Worm (Caenorhabditis elegans) whole organism, late embryonic: ENCODE results near the gene F46C5.2.

Source experiments
- K02D7.2 ChIP-seq: sonication (generic microtip); optimal IDR thresholded peaks from 2 replicates; lab custom pipeline; 2017; ENCODE audit warnings: mild to moderate bottlenecking, missing genetic modification characterization, missing compliant biosample characterization
- K09A11.1 ChIP-seq: sonication (generic microtip); optimal IDR thresholded peaks from 2 replicates; lab custom pipeline; 2017; ENCODE audit warnings: antibody characterized with exemption, mild to moderate bottlenecking, missing genetic modification characterization, missing compliant biosample characterization; ENCODE audit not compliant: insufficient read depth
- T23F11.4 ChIP-seq: fragments of 200-800 bp; sonication (Bioruptor generic); optimal IDR thresholded peaks from 2 replicates; lab custom pipeline; 2018; ENCODE audit warnings: mild to moderate bottlenecking, missing genetic modification characterization, missing compliant biosample characterization
- Y22D7AL.16 ChIP-seq: sonication (generic microtip); optimal IDR thresholded peaks from 2 replicates; lab custom pipeline; 2016; ENCODE audit warnings: missing genetic modification characterization, missing compliant biosample characterization
- ahr-1 ChIP-seq: sonication (generic microtip); optimal IDR thresholded peaks from 2 replicates; lab custom pipeline; 2016; ENCODE audit warnings: missing genetic modification characterization, missing compliant biosample characterization
- ama-1 ChIP-seq: fragments of 150-350 bp; optimal IDR thresholded peaks from 2 replicates; lab custom pipeline; 2014
- ceh-14 ChIP-seq: sonication (generic microtip); optimal IDR thresholded peaks from 2 replicates; lab custom pipeline; 2016; ENCODE audit warnings: missing genotype, missing genetic modification characterization, missing compliant biosample characterization
- ceh-2 ChIP-seq: sonication (generic microtip); optimal IDR thresholded peaks from 2 replicates; lab custom pipeline; 2016; ENCODE audit warnings: missing genotype, missing genetic modification characterization, missing compliant biosample characterization
- ceh-22 ChIP-seq: sonication (generic microtip); optimal IDR thresholded peaks from 2 replicates; lab custom pipeline; 2017; ENCODE audit warnings: missing biosample characterization, missing genetic modification characterization
- ceh-24 ChIP-seq: sonication (generic microtip); optimal IDR thresholded peaks from 2 replicates; lab custom pipeline; 2016; ENCODE audit warnings: mild to moderate bottlenecking, missing genetic modification characterization, missing compliant biosample characterization
- ceh-30 ChIP-seq: fragments of 150-350 bp; optimal IDR thresholded peaks from 2 replicates; lab custom pipeline; 2014; ENCODE audit warnings: missing biosample characterization, missing genetic modification characterization
- ceh-31 ChIP-seq: sonication (generic microtip); optimal IDR thresholded peaks from 2 replicates; lab custom pipeline; 2016; ENCODE audit warnings: missing genetic modification characterization, missing compliant biosample characterization
- ceh-34 ChIP-seq: sonication (generic microtip); optimal IDR thresholded peaks from 2 replicates; lab custom pipeline; 2016; ENCODE audit warnings: mild to moderate bottlenecking, missing genetic modification characterization, missing compliant biosample characterization
- ceh-45 ChIP-seq: fragments of 200-800 bp; sonication (Bioruptor generic); IDR thresholded peaks from 2 replicates; pipeline ENCODE4 v1.3.6; 2022; ENCODE audit warnings: missing genetic modification reagents, missing genetic modification characterization, missing compliant biosample characterization
- ceh-48 ChIP-seq: sonication (generic microtip); optimal IDR thresholded peaks from 2 replicates; lab custom pipeline; 2016; ENCODE audit warnings: missing genetic modification characterization, inconsistent platforms, missing compliant biosample characterization
- ceh-9 ChIP-seq: sonication (generic microtip); optimal IDR thresholded peaks from 2 replicates; lab custom pipeline; 2016; ENCODE audit warnings: mild to moderate bottlenecking, missing genetic modification characterization, inconsistent platforms, missing compliant biosample characterization
- che-1 ChIP-seq: sonication (generic microtip); optimal IDR thresholded peaks from 2 replicates; lab custom pipeline; 2016; ENCODE audit warnings: mild to moderate bottlenecking, missing genetic modification characterization, missing compliant biosample characterization
- dmd-4 ChIP-seq: sonication (generic microtip); optimal IDR thresholded peaks from 2 replicates; lab custom pipeline; 2016; ENCODE audit warnings: borderline replicate concordance, missing genetic modification characterization, missing compliant biosample characterization
- dve-1 ChIP-seq: sonication (generic microtip); optimal IDR thresholded peaks from 2 replicates; lab custom pipeline; 2017; ENCODE audit warnings: antibody characterized with exemption, mild to moderate bottlenecking, missing genetic modification characterization, missing compliant biosample characterization
- elt-4 ChIP-seq: sonication (generic microtip); optimal IDR thresholded peaks from 2 replicates; lab custom pipeline; 2016; ENCODE audit warnings: missing genetic modification characterization, missing compliant biosample characterization
- ets-4 ChIP-seq: sonication (generic microtip); optimal IDR thresholded peaks from 2 replicates; lab custom pipeline; 2016; ENCODE audit warnings: missing genetic modification characterization, missing compliant biosample characterization
- eyg-1 ChIP-seq: sonication (generic microtip); optimal IDR thresholded peaks from 2 replicates; lab custom pipeline; 2016; ENCODE audit warnings: missing genotype, missing genetic modification characterization, missing compliant biosample characterization
- fax-1 ChIP-seq: sonication (generic microtip); optimal IDR thresholded peaks from 2 replicates; lab custom pipeline; 2016; ENCODE audit warnings: missing genotype, missing genetic modification characterization, missing compliant biosample characterization
- fkh-10 ChIP-seq: fragments of 150-350 bp; optimal IDR thresholded peaks from 2 replicates; lab custom pipeline; 2014; ENCODE audit warnings: missing biosample characterization, missing genetic modification reagents, missing genetic modification characterization
- gmeb-2 ChIP-seq: sonication (generic microtip); optimal IDR thresholded peaks from 2 replicates; lab custom pipeline; 2016; ENCODE audit warnings: missing genetic modification characterization, inconsistent platforms, missing compliant biosample characterization
- hlh-15 ChIP-seq: sonication (generic microtip); optimal IDR thresholded peaks from 2 replicates; lab custom pipeline; 2016; ENCODE audit warnings: missing genetic modification characterization, missing compliant biosample characterization
- hlh-30 ChIP-seq: sonication (generic microtip); optimal IDR thresholded peaks from 2 replicates; lab custom pipeline; 2017; ENCODE audit warnings: antibody characterized with exemption, missing genetic modification characterization, missing compliant biosample characterization; ENCODE audit not compliant: insufficient read depth
- hlh-8 ChIP-seq: sonication (generic microtip); optimal IDR thresholded peaks from 2 replicates; lab custom pipeline; 2016; ENCODE audit warnings: missing genotype, missing genetic modification characterization, missing compliant biosample characterization
- mec-3 ChIP-seq: sonication (generic microtip); optimal IDR thresholded peaks from 2 replicates; lab custom pipeline; 2016; ENCODE audit warnings: borderline replicate concordance, missing genetic modification characterization, missing compliant biosample characterization
- nhr-11 ChIP-seq: fragments of 150-350 bp; optimal IDR thresholded peaks from 2 replicates; lab custom pipeline; 2014; ENCODE audit warnings: missing biosample characterization, missing genetic modification characterization
- nhr-232 ChIP-seq: sonication (generic microtip); optimal IDR thresholded peaks from 2 replicates; lab custom pipeline; 2016; ENCODE audit warnings: missing genetic modification characterization, missing compliant biosample characterization
- npax-4 ChIP-seq: sonication (generic microtip); optimal IDR thresholded peaks from 2 replicates; lab custom pipeline; 2016; ENCODE audit warnings: missing genetic modification characterization, missing compliant biosample characterization
- odd-2 ChIP-seq: sonication (generic microtip); optimal IDR thresholded peaks from 2 replicates; lab custom pipeline; 2017; ENCODE audit warnings: antibody characterized with exemption, mild to moderate bottlenecking, missing genetic modification characterization, missing compliant biosample characterization
- pag-3 ChIP-seq: sonication (generic microtip); optimal IDR thresholded peaks from 2 replicates; lab custom pipeline; 2016; ENCODE audit warnings: missing compliant biosample characterization, missing genetic modification characterization, borderline replicate concordance
- pat-9 ChIP-seq: fragments of 200-800 bp; sonication (Bioruptor generic); optimal IDR thresholded peaks from 2 replicates; lab custom pipeline; 2018; ENCODE audit warnings: mild to moderate bottlenecking, missing genetic modification characterization, moderate library complexity, missing compliant biosample characterization
- pax-1 ChIP-seq: fragments of 150-350 bp; optimal IDR thresholded peaks from 2 replicates; lab custom pipeline; 2014; ENCODE audit warnings: missing biosample characterization, missing genetic modification characterization
- pha-2 ChIP-seq: sonication (generic microtip); optimal IDR thresholded peaks from 2 replicates; lab custom pipeline; 2017; ENCODE audit warnings: mild to moderate bottlenecking, missing genetic modification characterization, missing compliant biosample characterization
- pha-4 ChIP-seq: fragments of 150-350 bp; optimal IDR thresholded peaks from 2 replicates; lab custom pipeline; 2018; ENCODE audit warnings: missing biosample characterization, missing genetic modification reagents, missing genetic modification characterization
- pqm-1 ChIP-seq: sonication (generic microtip); optimal IDR thresholded peaks from 2 replicates; lab custom pipeline; 2016; ENCODE audit warnings: missing genetic modification characterization, missing compliant biosample characterization
- pros-1 ChIP-seq: fragments of 150-350 bp; optimal IDR thresholded peaks from 2 replicates; lab custom pipeline; 2014; ENCODE audit warnings: missing biosample characterization, missing genetic modification reagents, missing genetic modification characterization
- rnt-1 ChIP-seq: sonication (generic microtip); optimal IDR thresholded peaks from 2 replicates; lab custom pipeline; 2016; ENCODE audit warnings: missing genetic modification characterization, missing compliant biosample characterization
- sdc-2 ChIP-seq: sonication (generic microtip); optimal IDR thresholded peaks from 2 replicates; lab custom pipeline; 2016; ENCODE audit warnings: missing genotype, missing genetic modification characterization, missing compliant biosample characterization
- sox-2 ChIP-seq: fragments of 200-800 bp; sonication (Bioruptor generic); IDR thresholded peaks from 2 replicates; pipeline ENCODE4 v1.3.6; 2022; ENCODE audit warnings: missing genetic modification reagents, missing genetic modification characterization, missing compliant biosample characterization
- sox-4 ChIP-seq: sonication (generic microtip); optimal IDR thresholded peaks from 2 replicates; lab custom pipeline; 2017; ENCODE audit warnings: mild to moderate bottlenecking, missing genetic modification characterization, inconsistent platforms, missing compliant biosample characterization
- syd-9 ChIP-seq: sonication (generic microtip); optimal IDR thresholded peaks from 2 replicates; lab custom pipeline; 2016; ENCODE audit warnings: mild to moderate bottlenecking, missing genetic modification characterization, moderate library complexity, missing compliant biosample characterization
- tbx-2 ChIP-seq: sonication (generic microtip); optimal IDR thresholded peaks from 2 replicates; lab custom pipeline; 2016; ENCODE audit warnings: missing genetic modification characterization, missing compliant biosample characterization
- tbx-7 ChIP-seq: sonication (generic microtip); optimal IDR thresholded peaks from 2 replicates; lab custom pipeline; 2016; ENCODE audit warnings: missing genotype, missing genetic modification characterization, missing compliant biosample characterization
- ttx-3 ChIP-seq: sonication (generic microtip); optimal IDR thresholded peaks from 2 replicates; lab custom pipeline; 2016; ENCODE audit warnings: missing genetic modification reagents, missing genetic modification characterization, missing compliant biosample characterization
- unc-3 ChIP-seq, 2 experiments: fragments of 200-800 bp in 1 of 2; sonication (Bioruptor generic) in 1 of 2; sonication (generic microtip) in 1 of 2; conservative IDR thresholded peaks in 1 of 2; optimal IDR thresholded peaks in 1 of 2; 2 replicates each; pipeline versions ENCODE4 v1.3.6 to Lab custom; 2016 to 2022; ENCODE audit warnings: missing compliant biosample characterization in 2 of 2, missing genetic modification characterization in 2 of 2, missing genetic modification reagents in 1 of 2
- unc-42 ChIP-seq: sonication (generic microtip); optimal IDR thresholded peaks from 2 replicates; lab custom pipeline; 2016; ENCODE audit warnings: missing genotype, missing genetic modification characterization, missing compliant biosample characterization
- unc-55 ChIP-seq: sonication (generic microtip); optimal IDR thresholded peaks from 2 replicates; lab custom pipeline; 2017; ENCODE audit warnings: missing biosample characterization, missing genetic modification reagents, missing genetic modification characterization
- unc-86 ChIP-seq: sonication (generic microtip); optimal IDR thresholded peaks from 2 replicates; lab custom pipeline; 2016; ENCODE audit warnings: missing genetic modification characterization, missing compliant biosample characterization
- zip-5 ChIP-seq: sonication (generic microtip); optimal IDR thresholded peaks from 2 replicates; lab custom pipeline; 2016; ENCODE audit warnings: missing genetic modification characterization, missing compliant biosample characterization
- ztf-16 ChIP-seq: sonication (generic microtip); optimal IDR thresholded peaks from 2 replicates; lab custom pipeline; 2017; ENCODE audit warnings: missing genetic modification characterization, missing compliant biosample characterization

Gene F46C5.2

ce11 chrII:8796391-8796790, 32.7 kb downstream of the F46C5.2 start:
- TF ChIP-seq fkh-10 (GFP tag; lab: Kevin White, UChicago) (peak; percentile 9), mec-3 (tag; lab: Kevin White, UChicago) (no peak), ceh-34 (tag; lab: Kevin White, UChicago) (peak; percentile 38), pros-1 (tag; lab: Kevin White, UChicago) (no peak), pag-3 (tag; lab: Kevin White, UChicago) (no peak), K02D7.2 (tag; lab: Kevin White, UChicago) (no peak), tbx-7 (tag; lab: Kevin White, UChicago) (no peak), sox-4 (tag; lab: Kevin White, UChicago) (no peak), dve-1 (no peak), eyg-1 (tag; lab: Kevin White, UChicago) (no peak), nhr-11 (tag; lab: Kevin White, UChicago) (no peak), npax-4 (tag; lab: Kevin White, UChicago) (no peak), sdc-2 (tag; lab: Kevin White, UChicago) (no peak), ceh-2 (no peak), ztf-16 (tag; lab: Kevin White, UChicago) (no peak), unc-86 (tag; lab: Kevin White, UChicago) (no peak), zip-5 (tag; lab: Kevin White, UChicago) (no peak), ceh-9 (tag; lab: Kevin White, UChicago) (no peak), hlh-15 (tag; lab: Kevin White, UChicago) (no peak), nhr-232 (tag; lab: Kevin White, UChicago) (no peak), ceh-30 (no peak), Y22D7AL.16 (no peak), elt-4 (tag; lab: Kevin White, UChicago) (no peak), syd-9 (tag; lab: Kevin White, UChicago) (no peak), hlh-8 (tag; lab: Kevin White, UChicago) (no peak), ceh-22 (tag; lab: Kevin White, UChicago) (no peak), sox-2 (GFP tag; lab: Robert Waterston, UW) (no peak), ama-1 (lab: Kevin White, UChicago) (no peak), ahr-1 (tag; lab: Kevin White, UChicago) (no peak), ets-4 (tag; lab: Kevin White, UChicago) (no peak), unc-3 (GFP tag; conservative IDR thresholded peaks at IDR 0.05; lab: Robert Waterston, UW) (no peak), unc-3 (tag; optimal IDR thresholded peaks at IDR 0.05; lab: Kevin White, UChicago) (no peak), unc-42 (tag; lab: Kevin White, UChicago) (peak; percentile 77), tbx-2 (tag; lab: Kevin White, UChicago) (peak; percentile 44), ceh-48 (tag; lab: Kevin White, UChicago) (no peak), pqm-1 (tag; lab: Kevin White, UChicago) (no peak), ceh-24 (no peak), pha-4 (tag; lab: Kevin White, UChicago) (no peak), che-1 (tag; lab: Kevin White, UChicago) (no peak), gmeb-2 (no peak), unc-55 (no peak), hlh-30 (tag; lab: Kevin White, UChicago) (no peak), pha-2 (tag; lab: Kevin White, UChicago) (no peak), rnt-1 (no peak), ceh-31 (peak; percentile 23), dmd-4 (no peak), pax-1 (tag; lab: Kevin White, UChicago) (no peak), ttx-3 (tag; lab: Kevin White, UChicago) (no peak), fax-1 (tag; lab: Kevin White, UChicago) (no peak), pat-9 (no peak), ceh-45 (GFP tag; lab: Robert Waterston, UW) (no peak), ceh-14 (peak; percentile 19), K09A11.1 (tag; lab: Kevin White, UChicago) (no peak), odd-2 (tag; lab: Kevin White, UChicago) (no peak), T23F11.4 (no peak)
